Fruit fly (Drosophila melanogaster) whole organism, embryonic: ENCODE measurements around the gene ClC-a.

Experiments
- B-H2 ChIP-seq: fragments of 200-800 bp; sonication (Bioruptor generic); optimal IDR thresholded peaks from 2 replicates; lab custom pipeline; 2018; ENCODE audit warnings: missing biosample characterization, mild to moderate bottlenecking, missing genetic modification characterization
- BtbVII ChIP-seq: fragments of 200-800 bp; sonication (Bioruptor generic); optimal IDR thresholded peaks from 3 replicates; lab custom pipeline; 2017; ENCODE audit warnings: missing biosample characterization, mild to moderate bottlenecking, missing genetic modification characterization
- CG10462 ChIP-seq: fragments of 200-800 bp; sonication (Bioruptor generic); optimal IDR thresholded peaks from 2 replicates; lab custom pipeline; 2016; ENCODE audit warnings: missing biosample characterization, missing genetic modification characterization
- CG12299 ChIP-seq: fragments of 200-800 bp; sonication (Bioruptor generic); optimal IDR thresholded peaks from 2 replicates; lab custom pipeline; 2018; ENCODE audit warnings: missing biosample characterization, mild to moderate bottlenecking, missing genetic modification characterization
- CG13894 ChIP-seq: fragments of 200-800 bp; sonication (Bioruptor generic); optimal IDR thresholded peaks from 3 replicates; lab custom pipeline; 2018; ENCODE audit warnings: missing biosample characterization, mild to moderate bottlenecking, missing genetic modification characterization, moderate library complexity
- CG17361 ChIP-seq: fragments of 200-800 bp; sonication (Bioruptor generic); IDR thresholded peaks from 3 replicates; pipeline ENCODE4 v1.3.6; 2022; ENCODE audit warnings: missing biosample characterization, missing genetic modification characterization
- CG18262 ChIP-seq: fragments of 200-800 bp; optimal IDR thresholded peaks from 3 replicates; lab custom pipeline; 2019; ENCODE audit warnings: missing biosample characterization, mild to moderate bottlenecking, missing genetic modification characterization, moderate library complexity
- CG18619 ChIP-seq: fragments of 200-800 bp; sonication (Bioruptor generic); optimal IDR thresholded peaks from 3 replicates; lab custom pipeline; 2017; ENCODE audit warnings: missing biosample characterization, mild to moderate bottlenecking, missing genetic modification characterization
- CG2678 ChIP-seq: fragments of 200-800 bp; sonication (Bioruptor generic); optimal IDR thresholded peaks from 3 replicates; lab custom pipeline; 2019; ENCODE audit warnings: missing biosample characterization, mild to moderate bottlenecking, missing genetic modification characterization, moderate library complexity
- CG6254 ChIP-seq: fragments of 200-800 bp; sonication (Bioruptor generic); optimal IDR thresholded peaks from 3 replicates; lab custom pipeline; 2017; ENCODE audit warnings: mild to moderate bottlenecking, missing biosample characterization, missing genetic modification reagents, missing genetic modification characterization
- CG6765 ChIP-seq: fragments of 200-800 bp; sonication (Bioruptor generic); optimal IDR thresholded peaks from 3 replicates; lab custom pipeline; 2017; ENCODE audit warnings: missing biosample characterization, mild to moderate bottlenecking, missing genetic modification characterization
- CG7357 ChIP-seq: fragments of 200-800 bp; sonication (Bioruptor generic); IDR thresholded peaks from 3 replicates; pipeline ENCODE4 v1.3.6; 2022; ENCODE audit warnings: missing biosample characterization, missing genetic modification characterization
- CG7928 ChIP-seq: fragments of 200-800 bp; sonication (Bioruptor generic); optimal IDR thresholded peaks from 2 replicates; lab custom pipeline; 2017; ENCODE audit warnings: missing biosample characterization, mild to moderate bottlenecking, missing genetic modification characterization
- CG8281 ChIP-seq: fragments of 200-800 bp; sonication (Bioruptor generic); optimal IDR thresholded peaks from 2 replicates; lab custom pipeline; 2018; ENCODE audit warnings: missing biosample characterization, mild to moderate bottlenecking, missing genetic modification characterization, moderate library complexity
- CG8290 ChIP-seq, 3 experiments: fragments of 200-800 bp; sonication (Bioruptor generic); optimal IDR thresholded peaks; 2 replicates each; lab custom pipeline; 2016 to 2019; ENCODE audit warnings: missing biosample characterization in 3 of 3, missing genetic modification characterization in 3 of 3, mild to moderate bottlenecking in 2 of 3, moderate library complexity in 1 of 3
- CG8359 ChIP-seq: fragments of 200-800 bp; sonication (Bioruptor generic); optimal IDR thresholded peaks from 2 replicates; lab custom pipeline; 2017; ENCODE audit warnings: missing biosample characterization, mild to moderate bottlenecking, missing genetic modification characterization, borderline replicate concordance
- CG8388 ChIP-seq: fragments of 200-800 bp; sonication (Bioruptor generic); optimal IDR thresholded peaks from 2 replicates; lab custom pipeline; 2019; ENCODE audit warnings: missing biosample characterization, mild to moderate bottlenecking, missing genetic modification characterization, moderate library complexity
- CG8924 ChIP-seq: fragments of 200-800 bp; optimal IDR thresholded peaks from 3 replicates; lab custom pipeline; 2019; ENCODE audit warnings: missing biosample characterization, mild to moderate bottlenecking, missing genetic modification characterization, moderate library complexity
- Dbx ChIP-seq: fragments of 200-800 bp; sonication (Bioruptor generic); IDR thresholded peaks from 3 replicates; pipeline ENCODE4 v1.3.6; 2022; ENCODE audit warnings: missing biosample characterization, missing genetic modification characterization
- Dek ChIP-seq: fragments of 200-800 bp; sonication (Bioruptor generic); optimal IDR thresholded peaks from 3 replicates; lab custom pipeline; 2019; ENCODE audit warnings: missing biosample characterization, mild to moderate bottlenecking, missing genetic modification characterization, moderate library complexity
- Dref ChIP-seq: fragments of 200-800 bp; sonication (Bioruptor generic); IDR thresholded peaks from 2 replicates; pipeline ENCODE4 v1.3.6; 2022; ENCODE audit warnings: missing biosample characterization, missing genetic modification characterization
- HLHmδ ChIP-seq: fragments of 200-800 bp; sonication (Bioruptor generic); optimal IDR thresholded peaks from 2 replicates; lab custom pipeline; 2018; ENCODE audit warnings: missing biosample characterization, mild to moderate bottlenecking, missing genetic modification characterization, moderate library complexity
- Hr78 ChIP-seq, 2 experiments: fragments of 200-800 bp in 1 of 2; fragments of >200 bp in 1 of 2; sonication (Bioruptor generic) in 1 of 2; optimal IDR thresholded peaks; 2 replicates each; lab custom pipeline; 2017 to 2019; ENCODE audit warnings: missing biosample characterization in 2 of 2, missing genetic modification characterization in 2 of 2, mild to moderate bottlenecking in 1 of 2, moderate library complexity in 1 of 2
- Med ChIP-seq: fragments of 200-800 bp; sonication (Bioruptor generic); peaks from one replicate; lab custom pipeline; 2016; ENCODE audit warnings: missing biosample characterization, missing genetic modification characterization, mild to moderate bottlenecking, inconsistent platforms, moderate library complexity
- Neu2 ChIP-seq: fragments of 200-800 bp; sonication (Bioruptor generic); optimal IDR thresholded peaks from 3 replicates; lab custom pipeline; 2016; ENCODE audit warnings: missing biosample characterization, missing genetic modification characterization, borderline replicate concordance
- Nf-YB ChIP-seq: fragments of 200-800 bp; sonication (Bioruptor generic); optimal IDR thresholded peaks from 3 replicates; lab custom pipeline; 2019; ENCODE audit warnings: missing biosample characterization, mild to moderate bottlenecking, missing genetic modification characterization, moderate library complexity
- Oli ChIP-seq: fragments of 200-800 bp; sonication (Bioruptor generic); optimal IDR thresholded peaks from 2 replicates; lab custom pipeline; 2018; ENCODE audit warnings: missing biosample characterization, mild to moderate bottlenecking, missing genetic modification characterization, moderate library complexity
- Usf ChIP-seq: fragments of 200-800 bp; sonication (Bioruptor generic); optimal IDR thresholded peaks from 2 replicates; lab custom pipeline; 2017; ENCODE audit warnings: missing genotype, missing biosample characterization, missing genetic modification characterization
- Xbp1 ChIP-seq: fragments of 200-800 bp; sonication (Bioruptor generic); optimal IDR thresholded peaks from 3 replicates; lab custom pipeline; 2016; ENCODE audit warnings: missing biosample characterization, mild to moderate bottlenecking, missing genetic modification characterization
- Xrp1 ChIP-seq: fragments of 200-800 bp; sonication (Bioruptor generic); IDR thresholded peaks from 2 replicates; pipeline ENCODE4 v1.3.6; 2022; ENCODE audit warnings: missing biosample characterization, missing genetic modification characterization
- aop ChIP-seq: fragments of 200-800 bp; sonication (Bioruptor generic); IDR thresholded peaks from 2 replicates; pipeline ENCODE4 v1.3.6; 2022; ENCODE audit warnings: missing biosample characterization, missing genetic modification characterization
- ash1 ChIP-seq: fragments of 200-800 bp; sonication (Bioruptor generic); optimal IDR thresholded peaks from 2 replicates; lab custom pipeline; 2018; ENCODE audit warnings: missing biosample characterization, mild to moderate bottlenecking, missing genetic modification characterization
- ci ChIP-seq: fragments of 200-800 bp; sonication (Bioruptor generic); IDR thresholded peaks from 3 replicates; pipeline ENCODE4 v1.3.6; 2022; ENCODE audit warnings: missing biosample characterization, missing genetic modification characterization
- dmrt99B ChIP-seq: fragments of 200-800 bp; sonication (Bioruptor generic); optimal IDR thresholded peaks from 2 replicates; lab custom pipeline; 2018; ENCODE audit warnings: missing biosample characterization, mild to moderate bottlenecking, missing genetic modification characterization, moderate library complexity
- fd3F ChIP-seq: fragments of 200-800 bp; sonication (Bioruptor generic); optimal IDR thresholded peaks from 2 replicates; lab custom pipeline; 2018; ENCODE audit warnings: missing biosample characterization, mild to moderate bottlenecking, missing genetic modification characterization, moderate library complexity
- fd64A ChIP-seq: fragments of 200-800 bp; sonication (Bioruptor generic); optimal IDR thresholded peaks from 3 replicates; lab custom pipeline; 2018; ENCODE audit warnings: missing biosample characterization, mild to moderate bottlenecking, missing genetic modification characterization
- gem ChIP-seq: fragments of 200-800 bp; sonication (Bioruptor generic); optimal IDR thresholded peaks from 2 replicates; lab custom pipeline; 2019; ENCODE audit warnings: missing biosample characterization, mild to moderate bottlenecking, missing genetic modification characterization, moderate library complexity
- grau ChIP-seq: fragments of 200-800 bp; optimal IDR thresholded peaks from 3 replicates; lab custom pipeline; 2019; ENCODE audit warnings: missing biosample characterization, mild to moderate bottlenecking, missing genetic modification characterization, moderate library complexity
- grn ChIP-seq: fragments of 200-800 bp; sonication (Bioruptor generic); optimal IDR thresholded peaks from 3 replicates; lab custom pipeline; 2017; ENCODE audit warnings: missing biosample characterization, missing genetic modification characterization
- mirr ChIP-seq: fragments of 200-800 bp; sonication (Bioruptor generic); optimal IDR thresholded peaks from 3 replicates; lab custom pipeline; 2018; ENCODE audit warnings: missing biosample characterization, mild to moderate bottlenecking, missing genetic modification characterization
- nerfin-1 ChIP-seq: fragments of 200-800 bp; sonication (Bioruptor generic); optimal IDR thresholded peaks from 3 replicates; lab custom pipeline; 2019; ENCODE audit warnings: missing biosample characterization, mild to moderate bottlenecking, missing genetic modification characterization, moderate library complexity
- onecut ChIP-seq: fragments of 200-800 bp; sonication (Bioruptor generic); IDR thresholded peaks from 2 replicates; pipeline ENCODE4 v1.3.6; 2022; ENCODE audit warnings: missing biosample characterization, missing genetic modification characterization
- pfk ChIP-seq: fragments of 200-800 bp; sonication (Bioruptor generic); optimal IDR thresholded peaks from 2 replicates; lab custom pipeline; 2018; ENCODE audit warnings: missing biosample characterization, mild to moderate bottlenecking, missing genetic modification characterization, moderate library complexity
- sc ChIP-seq, 3 experiments: fragments of >200 bp in 2 of 3; fragments of 200-800 bp in 1 of 3; sonication (Bioruptor generic) in 1 of 3; optimal IDR thresholded peaks; 2 replicates in 2 of 3; 3 replicates in 1 of 3; lab custom pipeline; 2017; ENCODE audit warnings: mild to moderate bottlenecking in 1 of 3, missing biosample characterization in 1 of 3, missing genetic modification characterization in 1 of 3, missing genetic modification reagents in 1 of 3
- shn ChIP-seq: fragments of 200-800 bp; sonication (Bioruptor generic); optimal IDR thresholded peaks from 3 replicates; lab custom pipeline; 2016; ENCODE audit warnings: missing biosample characterization, missing genetic modification characterization
- tgo ChIP-seq: fragments of 200-800 bp; sonication (Bioruptor generic); IDR thresholded peaks from 3 replicates; pipeline ENCODE4 v1.3.6; 2022; ENCODE audit warnings: missing biosample characterization, missing genetic modification characterization
- trem ChIP-seq: fragments of 200-800 bp; optimal IDR thresholded peaks from 3 replicates; lab custom pipeline; 2019; ENCODE audit warnings: missing biosample characterization, mild to moderate bottlenecking, missing genetic modification characterization, moderate library complexity
- unc-4 ChIP-seq: fragments of 200-800 bp; sonication (Bioruptor generic); IDR thresholded peaks from 2 replicates; pipeline ENCODE4 v1.3.6; 2022; ENCODE audit warnings: missing biosample characterization, missing genetic modification characterization; ENCODE audit not compliant: partially characterized antibody

ClC-a gene

DNA sequence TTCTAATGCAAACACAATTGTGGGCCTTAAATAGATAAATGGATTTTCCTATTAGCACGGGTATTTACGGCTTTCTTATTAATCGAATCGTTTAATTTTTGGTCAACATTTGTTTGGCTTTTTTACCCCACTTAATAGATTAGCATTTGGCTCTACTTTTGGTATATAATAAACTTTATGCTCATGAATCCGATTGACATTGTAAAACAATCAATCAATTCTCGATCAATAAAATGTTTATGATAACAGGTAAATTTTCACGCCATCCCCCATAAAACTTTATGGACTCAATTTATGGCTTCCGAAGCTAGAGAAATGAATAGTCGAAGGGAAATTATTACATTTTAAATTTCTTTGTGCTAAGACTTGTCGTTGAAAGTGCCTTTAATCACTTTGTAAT, 3.4 kb downstream of the ClC-a start (continued):
- no peak for TF ChIP-seq CG8290 (GFP tag; optimal IDR thresholded peaks at IDR 0.05; lab: Kevin White, UChicago)
- peak in 1 of 2 experiments; percentile 67 for TF ChIP-seq CG8290 (tag; optimal IDR thresholded peaks at IDR 0.05; lab: Kevin White, UChicago)
- TF ChIP-seq tgo (GFP tag; lab: Robert Waterston, UW) = no peak
- peak; percentile 51 for TF ChIP-seq dmrt99B (tag; lab: Kevin White, UChicago)
- peak; percentile 68 for TF ChIP-seq B-H2 (GFP tag; lab: Kevin White, UChicago)
- TF ChIP-seq grau = peak; percentile 51
- TF ChIP-seq CG6254 = peak; percentile 86
- TF ChIP-seq ci (GFP tag; lab: Robert Waterston, UW) = 0 out of 3 replicates have a peak, but pooled peaks have one; percentile 38
- peak; percentile 15 for TF ChIP-seq CG8359
- TF ChIP-seq mirr (GFP tag; lab: Kevin White, UChicago) = peak; percentile 57
- TF ChIP-seq HLHmδ (GFP tag; lab: Kevin White, UChicago) = no peak
- no peak for TF ChIP-seq shn (GFP tag; lab: Kevin White, UChicago)
- peak; percentile 31; the same call in 1 of the 2 replicates for TF ChIP-seq onecut (GFP tag; lab: Robert Waterston, UW)
- no peak for TF ChIP-seq Neu2 (GFP tag; lab: Kevin White, UChicago)
- no peak for TF ChIP-seq Dref (GFP tag; lab: Robert Waterston, UW)
- TF ChIP-seq CG8924 (tag; lab: Kevin White, UChicago) = peak; percentile 20
- TF ChIP-seq trem (tag; lab: Kevin White, UChicago) = peak; percentile 73
- TF ChIP-seq aop = no peak
- TF ChIP-seq ash1 (GFP tag; lab: Kevin White, UChicago) = no peak
- no peak for TF ChIP-seq grn (GFP tag; lab: Kevin White, UChicago)
- TF ChIP-seq sc (optimal IDR thresholded peaks at IDR 0.05; lab: Kevin White, UChicago) = no peak
- peak; percentile 32 for TF ChIP-seq sc (GFP tag; optimal IDR thresholded peaks at IDR 0.05; lab: Kevin White, UChicago)
- peak; percentile 43 for TF ChIP-seq CG18262 (tag; lab: Kevin White, UChicago)
- peak; percentile 65 for TF ChIP-seq fd64A (GFP tag; lab: Kevin White, UChicago)
- TF ChIP-seq CG2678 (tag; lab: Kevin White, UChicago) = peak; percentile 87
- TF ChIP-seq Nf-YB (GFP tag; lab: Kevin White, UChicago) = peak; percentile 69
- no peak for TF ChIP-seq Xrp1 (GFP tag; lab: Robert Waterston, UW)
- peak in 1 of 2 experiments; percentile 30 for TF ChIP-seq Hr78 (GFP tag; optimal IDR thresholded peaks at IDR 0.05; lab: Kevin White, UChicago)
- no peak for TF ChIP-seq CG18619 (GFP tag; lab: Kevin White, UChicago)
- TF ChIP-seq CG13894 (tag; lab: Kevin White, UChicago) = peak; percentile 84
- TF ChIP-seq CG17361 (GFP tag; lab: Robert Waterston, UW) = peak; percentile 28; the same call in 1 of the 3 replicates
- no peak for TF ChIP-seq Xbp1 (GFP tag; lab: Kevin White, UChicago)
- TF ChIP-seq pfk (GFP tag; lab: Kevin White, UChicago) = peak; percentile 8
- TF ChIP-seq CG10462 (GFP tag; lab: Kevin White, UChicago) = no peak
- TF ChIP-seq CG6765 (GFP tag; lab: Kevin White, UChicago) = peak; percentile 27
- TF ChIP-seq BtbVII = peak; percentile 17
- peak; percentile 68 for TF ChIP-seq Med (GFP tag; lab: Kevin White, UChicago)
- peak; percentile 51 for TF ChIP-seq gem (tag; lab: Kevin White, UChicago)
- TF ChIP-seq Oli = peak; percentile 66
- no peak for TF ChIP-seq Usf
- TF ChIP-seq CG7357 (GFP tag; lab: Robert Waterston, UW) = no peak
- no peak for TF ChIP-seq Dbx (GFP tag; lab: Robert Waterston, UW)
- no peak for TF ChIP-seq unc-4 (GFP tag; lab: Robert Waterston, UW)
- peak; percentile 64 for TF ChIP-seq CG8281 (tag; lab: Kevin White, UChicago)
- no peak for TF ChIP-seq Dek (tag; lab: Kevin White, UChicago)
- TF ChIP-seq fd3F (GFP tag; lab: Kevin White, UChicago) = peak; percentile 49
- peak; percentile 63 for TF ChIP-seq CG8388 (GFP tag; lab: Kevin White, UChicago)
- TF ChIP-seq nerfin-1 = peak; percentile 55
- peak; percentile 14 for TF ChIP-seq CG7928 (GFP tag; lab: Kevin White, UChicago)
- TF ChIP-seq CG12299 (tag; lab: Kevin White, UChicago) = peak; percentile 57
